Fruit fly (Drosophila melanogaster): Measurements from ENCODE around the gene CG5111.

DNA sequence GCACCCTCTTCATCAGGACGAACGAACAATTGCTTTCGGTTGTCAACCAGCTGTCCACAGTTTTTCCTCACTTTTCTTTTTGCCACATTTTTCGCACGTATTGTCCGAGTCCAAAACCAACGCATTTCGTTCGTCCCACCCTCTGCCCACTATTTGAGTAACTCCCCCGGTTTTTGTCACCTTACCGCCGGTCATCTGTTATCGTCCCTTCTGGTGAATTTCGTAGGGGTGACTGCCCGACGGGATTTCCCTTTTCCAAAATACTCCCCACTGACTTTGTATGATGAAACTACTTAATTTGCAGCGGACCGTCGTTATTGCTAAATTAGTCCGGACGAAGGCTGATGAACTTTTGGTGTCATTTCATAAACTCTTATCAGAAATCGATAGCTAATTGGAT, 49.0 kb upstream of the CG5111 start:
- TF ChIP-seq EcR (GFP tag; optimal IDR thresholded peaks at IDR 0.05) (no peak), rn (GFP tag; IDR thresholded peaks at IDR 0.05) (no peak), D1 (tag; optimal IDR thresholded peaks at IDR 0.05) (no peak), CG14655 (GFP tag; optimal IDR thresholded peaks at IDR 0.05) (no peak), CG12605 (GFP tag; IDR thresholded peaks at IDR 0.05) (no peak), CG13204 (GFP tag; optimal IDR thresholded peaks at IDR 0.05) (no peak), Pif1B (GFP tag; optimal IDR thresholded peaks at IDR 0.05) (no peak), fd96Ca (GFP tag; IDR thresholded peaks at IDR 0.05) (no peak)

Data from whole organism, pupa.